Worm (Caenorhabditis elegans) whole organism, L2 larva: ENCODE data around the gene nhr-1.

Experiments used
- blmp-1 ChIP-seq: sonication (generic microtip); optimal IDR thresholded peaks from 2 replicates; lab custom pipeline; 2017; ENCODE audit warnings: missing genetic modification characterization, mild to moderate bottlenecking, missing compliant biosample characterization, antibody characterized with exemption, moderate library complexity; ENCODE audit not compliant: insufficient read depth
- ceh-16 ChIP-seq: fragments of 150-350 bp; optimal IDR thresholded peaks from 2 replicates; lab custom pipeline; 2014; ENCODE audit warnings: missing biosample characterization, missing genetic modification characterization
- dmd-4 ChIP-seq: sonication (generic microtip); optimal IDR thresholded peaks from 2 replicates; lab custom pipeline; 2017; ENCODE audit warnings: missing biosample characterization, missing genetic modification characterization
- mdl-1 ChIP-seq, 2 experiments: fragments of 150-350 bp in 1 of 2; sonication (generic microtip) in 1 of 2; optimal IDR thresholded peaks; 2 replicates each; lab custom pipeline; 2017; ENCODE audit warnings: missing biosample characterization in 2 of 2, missing genetic modification characterization in 2 of 2
- snpc-4 ChIP-seq: fragments of 150-350 bp; optimal IDR thresholded peaks from 2 replicates; lab custom pipeline; 2014; ENCODE audit warnings: missing biosample characterization, missing genetic modification characterization
- unc-39 ChIP-seq: fragments of 150-350 bp; optimal IDR thresholded peaks from 2 replicates; lab custom pipeline; 2014; ENCODE audit warnings: missing biosample characterization, missing genetic modification characterization
- unc-55 ChIP-seq: fragments of 150-350 bp; sonication (generic microtip); optimal IDR thresholded peaks from 3 replicates; lab custom pipeline; 2014; ENCODE audit warnings: missing biosample characterization, missing genetic modification reagents, missing genetic modification characterization
- unc-62 ChIP-seq: fragments of 150-350 bp; optimal IDR thresholded peaks from 2 replicates; lab custom pipeline; 2014; ENCODE audit warnings: missing biosample characterization, missing genetic modification reagents, missing genetic modification characterization
- ztf-11 ChIP-seq: sonication (generic microtip); optimal IDR thresholded peaks from 2 replicates; lab custom pipeline; 2017; ENCODE audit warnings: missing biosample characterization, missing genetic modification characterization

- TF ChIP-seq mdl-1 (tag; optimal IDR thresholded peaks at IDR 0.05; lab: Kevin White, UChicago) (no peak), unc-39 (no peak), dmd-4 (no peak), ceh-16 (tag; lab: Kevin White, UChicago) (no peak), snpc-4 (tag; lab: Kevin White, UChicago) (no peak), unc-55 (GFP tag; lab: Kevin White, UChicago) (no peak), blmp-1 (no peak), unc-62 (no peak), ztf-11 (tag; lab: Kevin White, UChicago) (no peak)
Measured at ce11 chrX:17486735-17487134, 27.1 kb upstream of the nhr-1 start, which contains the start of gene npr-24.
